Fruit fly (Drosophila melanogaster) whole organism, prepupa: Measurements from ENCODE around the gene CG15822.

Experiments used
- CG10631 ChIP-seq: fragments of 200-800 bp; sonication (Bioruptor generic); optimal IDR thresholded peaks from 2 replicates; lab custom pipeline; 2016; ENCODE audit warnings: missing biosample characterization, missing genetic modification characterization
- CG10669 ChIP-seq: fragments of 200-800 bp; sonication (Bioruptor generic); optimal IDR thresholded peaks from 3 replicates; lab custom pipeline; 2018; ENCODE audit warnings: missing biosample characterization, mild to moderate bottlenecking, missing genetic modification characterization, moderate library complexity
- CG11294 ChIP-seq: fragments of 200-800 bp; sonication (Bioruptor generic); IDR thresholded peaks from 2 replicates; pipeline ENCODE4 v1.3.6; 2022; ENCODE audit warnings: missing biosample characterization, missing genetic modification characterization
- CG11762 ChIP-seq: fragments of 200-800 bp; sonication (Bioruptor generic); optimal IDR thresholded peaks from 3 replicates; lab custom pipeline; 2016; ENCODE audit warnings: missing biosample characterization, missing genetic modification characterization; ENCODE audit not compliant: insufficient read depth
- CG11902 ChIP-seq: fragments of 200-800 bp; sonication (Bioruptor generic); optimal IDR thresholded peaks from 3 replicates; lab custom pipeline; 2016; ENCODE audit warnings: missing biosample characterization, missing genetic modification characterization
- CG15336 ChIP-seq: fragments of 200-800 bp; sonication (Bioruptor generic); IDR thresholded peaks from 2 replicates; pipeline ENCODE4 v1.3.6; 2022; ENCODE audit warnings: missing biosample characterization, missing genetic modification characterization
- CG1621 ChIP-seq: fragments of 200-800 bp; sonication (Bioruptor generic); optimal IDR thresholded peaks from 3 replicates; lab custom pipeline; 2018; ENCODE audit warnings: missing biosample characterization, mild to moderate bottlenecking, missing genetic modification characterization
- CG16779 ChIP-seq: fragments of 200-800 bp; sonication (Bioruptor generic); optimal IDR thresholded peaks from 3 replicates; lab custom pipeline; 2017; ENCODE audit warnings: missing biosample characterization, mild to moderate bottlenecking, missing genetic modification characterization
- CG3032 ChIP-seq: fragments of 200-800 bp; optimal IDR thresholded peaks from 2 replicates; lab custom pipeline; 2019; ENCODE audit warnings: missing biosample characterization, mild to moderate bottlenecking, missing genetic modification characterization, moderate library complexity
- CG31627 ChIP-seq: fragments of 200-800 bp; sonication (Bioruptor generic); optimal IDR thresholded peaks from 3 replicates; lab custom pipeline; 2016; ENCODE audit warnings: missing biosample characterization, missing genetic modification characterization
- CG34406 ChIP-seq: fragments of 200-800 bp; sonication (Bioruptor generic); optimal IDR thresholded peaks from 3 replicates; lab custom pipeline; 2016; ENCODE audit warnings: missing biosample characterization, missing genetic modification characterization
- CG3919 ChIP-seq: fragments of 200-800 bp; sonication (Bioruptor generic); optimal IDR thresholded peaks from 3 replicates; lab custom pipeline; 2016; ENCODE audit warnings: missing biosample characterization, missing genetic modification characterization
- CG4318 ChIP-seq: fragments of 200-800 bp; sonication (Bioruptor generic); optimal IDR thresholded peaks from 3 replicates; lab custom pipeline; 2017; ENCODE audit warnings: missing biosample characterization, mild to moderate bottlenecking, missing genetic modification characterization
- CG6163 ChIP-seq: fragments of 200-800 bp; sonication (Bioruptor generic); IDR thresholded peaks from 3 replicates; pipeline ENCODE4 v1.3.6; 2022; ENCODE audit warnings: missing biosample characterization, missing genetic modification characterization
- CG6792 ChIP-seq: fragments of 200-800 bp; sonication (Bioruptor generic); optimal IDR thresholded peaks from 3 replicates; lab custom pipeline; 2016; ENCODE audit warnings: missing biosample characterization, missing genetic modification characterization
- CG6854 ChIP-seq: fragments of 200-800 bp; sonication (Bioruptor generic); optimal IDR thresholded peaks from 2 replicates; lab custom pipeline; 2017; ENCODE audit warnings: missing biosample characterization, mild to moderate bottlenecking, missing genetic modification characterization
- CG8119 ChIP-seq: fragments of 200-800 bp; sonication (Bioruptor generic); IDR thresholded peaks from 3 replicates; pipeline ENCODE4 v1.3.6; 2022; ENCODE audit warnings: missing biosample characterization, missing genetic modification characterization
- CG8319 ChIP-seq: fragments of 200-800 bp; sonication (Bioruptor generic); optimal IDR thresholded peaks from 3 replicates; lab custom pipeline; 2016; ENCODE audit warnings: missing biosample characterization, missing genetic modification characterization
- CG8632 ChIP-seq: fragments of 200-800 bp; sonication (Bioruptor generic); optimal IDR thresholded peaks from 3 replicates; lab custom pipeline; 2016; ENCODE audit warnings: missing biosample characterization, missing genetic modification characterization
- Eip75B ChIP-seq: fragments of 200-800 bp; sonication (Bioruptor generic); optimal IDR thresholded peaks from 3 replicates; lab custom pipeline; 2016; ENCODE audit warnings: missing biosample characterization, missing genetic modification characterization
- Ets21C ChIP-seq: fragments of 200-800 bp; sonication (Bioruptor generic); optimal IDR thresholded peaks from 3 replicates; lab custom pipeline; 2016; ENCODE audit warnings: missing biosample characterization, missing genetic modification characterization
- Ets96B ChIP-seq: fragments of 200-800 bp; optimal IDR thresholded peaks from 2 replicates; lab custom pipeline; 2019; ENCODE audit warnings: missing biosample characterization, mild to moderate bottlenecking, missing genetic modification characterization, moderate library complexity
- Gug ChIP-seq: fragments of 200-800 bp; sonication (Bioruptor generic); IDR thresholded peaks from 2 replicates; pipeline ENCODE4 v1.3.6; 2022; ENCODE audit warnings: missing biosample characterization, missing genetic modification characterization
- Hr38 ChIP-seq: sonication (Bioruptor generic); optimal IDR thresholded peaks from 2 replicates; lab custom pipeline; 2016; ENCODE audit warnings: missing biosample characterization, missing genetic modification characterization
- Hr39 ChIP-seq: fragments of 200-800 bp; sonication (Bioruptor generic); optimal IDR thresholded peaks from 2 replicates; lab custom pipeline; 2016; ENCODE audit warnings: missing biosample characterization, missing genetic modification characterization
- Hr4 ChIP-seq: fragments of 200-800 bp; sonication (Bioruptor generic); optimal IDR thresholded peaks from 3 replicates; lab custom pipeline; 2016; ENCODE audit warnings: missing biosample characterization, missing genetic modification characterization
- OdsH ChIP-seq: fragments of 200-800 bp; sonication (Bioruptor generic); optimal IDR thresholded peaks from 3 replicates; lab custom pipeline; 2016; ENCODE audit warnings: missing biosample characterization, missing genetic modification characterization
- Smox ChIP-seq: fragments of 200-800 bp; sonication (Bioruptor generic); optimal IDR thresholded peaks from 3 replicates; lab custom pipeline; 2016; ENCODE audit warnings: missing biosample characterization, missing genetic modification characterization
- Sox102F ChIP-seq: fragments of 200-800 bp; sonication (Bioruptor generic); optimal IDR thresholded peaks from 2 replicates; lab custom pipeline; 2016; ENCODE audit warnings: missing biosample characterization, mild to moderate bottlenecking, missing genetic modification characterization
- achi ChIP-seq: fragments of 200-800 bp; sonication (Bioruptor generic); optimal IDR thresholded peaks from 3 replicates; lab custom pipeline; 2016; ENCODE audit warnings: missing biosample characterization, missing genetic modification characterization
- acj6 ChIP-seq: fragments of 200-800 bp; sonication (Bioruptor generic); optimal IDR thresholded peaks from 3 replicates; lab custom pipeline; 2016; ENCODE audit warnings: missing biosample characterization, missing genetic modification characterization
- dac ChIP-seq: fragments of 200-800 bp; sonication (Bioruptor generic); optimal IDR thresholded peaks from 2 replicates; lab custom pipeline; 2017; ENCODE audit warnings: missing biosample characterization, mild to moderate bottlenecking, missing genetic modification characterization
- dsx ChIP-seq: fragments of 200-800 bp; optimal IDR thresholded peaks from 3 replicates; lab custom pipeline; 2019; ENCODE audit warnings: missing biosample characterization, mild to moderate bottlenecking, missing genetic modification characterization, moderate library complexity; ENCODE audit not compliant: poor library complexity, severe bottlenecking
- fd59A ChIP-seq: fragments of 200-800 bp; sonication (Bioruptor generic); optimal IDR thresholded peaks from 2 replicates; lab custom pipeline; 2017; ENCODE audit warnings: missing biosample characterization, mild to moderate bottlenecking, missing genetic modification characterization, missing genetic modification reagents
- fd85E ChIP-seq: fragments of 200-800 bp; sonication (Bioruptor generic); optimal IDR thresholded peaks from 3 replicates; lab custom pipeline; 2016; ENCODE audit warnings: missing biosample characterization, missing genetic modification characterization
- fkh ChIP-seq: fragments of 200-800 bp; sonication (Bioruptor generic); optimal IDR thresholded peaks from 3 replicates; lab custom pipeline; 2017; ENCODE audit warnings: missing biosample characterization, mild to moderate bottlenecking, missing genetic modification characterization, moderate library complexity
- lz ChIP-seq: fragments of 200-800 bp; sonication (Bioruptor generic); optimal IDR thresholded peaks from 3 replicates; lab custom pipeline; 2016; ENCODE audit warnings: missing biosample characterization, missing genetic modification characterization
- net ChIP-seq: fragments of 200-800 bp; sonication (Bioruptor generic); optimal IDR thresholded peaks from 3 replicates; lab custom pipeline; 2016; ENCODE audit warnings: missing biosample characterization, missing genetic modification characterization
- salr ChIP-seq, 2 experiments: fragments of 200-800 bp; sonication (Bioruptor generic); optimal IDR thresholded peaks; 3 replicates each; lab custom pipeline; 2016 to 2018; ENCODE audit warnings: missing biosample characterization in 2 of 2, missing genetic modification characterization in 2 of 2, mild to moderate bottlenecking in 1 of 2
- ss ChIP-seq, 2 experiments: fragments of 200-800 bp; sonication (Bioruptor generic); optimal IDR thresholded peaks; 2 replicates in 1 of 2; 3 replicates in 1 of 2; lab custom pipeline; 2017 to 2018; ENCODE audit warnings: mild to moderate bottlenecking in 2 of 2, missing biosample characterization in 2 of 2, missing genetic modification characterization in 2 of 2, moderate library complexity in 1 of 2
- svp ChIP-seq: fragments of 200-800 bp; sonication (Bioruptor generic); peaks from one replicate; lab custom pipeline; 2016; ENCODE audit warnings: missing biosample characterization, missing genetic modification characterization
- topi ChIP-seq: fragments of 200-800 bp; sonication (Bioruptor generic); optimal IDR thresholded peaks from 3 replicates; lab custom pipeline; 2016; ENCODE audit warnings: missing biosample characterization, missing genetic modification characterization
- vri ChIP-seq: fragments of 200-800 bp; sonication (Bioruptor generic); optimal IDR thresholded peaks from 3 replicates; lab custom pipeline; 2016; ENCODE audit warnings: missing biosample characterization, mild to moderate bottlenecking, missing genetic modification characterization

The CG15822 gene

DNA sequence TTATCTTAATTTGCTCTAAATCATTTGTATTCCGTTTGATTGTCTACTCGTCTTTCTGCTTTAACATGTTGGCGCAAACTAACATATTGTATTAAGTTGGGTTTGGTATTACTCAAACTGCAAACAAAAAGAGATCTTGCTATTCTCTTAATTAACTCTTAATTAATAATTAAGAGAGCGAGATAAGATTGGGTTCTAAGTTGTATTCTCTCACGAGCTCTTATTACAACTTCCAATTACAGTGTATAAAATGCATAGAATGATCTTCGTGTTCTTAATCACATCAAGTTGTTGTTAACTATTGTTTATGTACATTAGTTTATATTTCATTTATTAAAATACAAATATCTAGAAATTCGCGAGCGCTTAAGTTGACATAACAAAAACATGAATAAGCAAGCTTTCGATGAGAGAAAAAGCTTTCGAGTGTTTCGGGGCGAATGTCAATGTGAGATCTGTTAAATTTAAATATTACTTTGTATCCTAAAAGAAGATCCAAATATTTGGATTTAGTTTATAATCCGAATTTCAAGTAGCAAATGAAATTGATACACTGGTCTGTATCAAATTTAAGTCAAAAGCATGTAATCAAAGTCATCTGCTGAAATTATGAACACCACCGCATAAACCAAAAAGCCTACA lies 7.3 kb upstream of the CG15822 start, which contains the start of gene CG5704:
Gene CG5704 (minus strand): TSS at position 87 of the 642 bp plus-strand sequence.
- TF ChIP-seq dsx (GFP tag; lab: Kevin White, UChicago) (peak; percentile 91), ss (GFP tag; optimal IDR thresholded peaks at IDR 0.05; lab: Kevin White, UChicago) (no peak), CG34406 (GFP tag; lab: Kevin White, UChicago) (no peak), CG11762 (GFP tag; lab: Kevin White, UChicago) (no peak), Gug (GFP tag; lab: Robert Waterston, UW) (no peak), fkh (GFP tag; lab: Kevin White, UChicago) (peak; percentile 37), CG11294 (GFP tag; lab: Robert Waterston, UW) (no peak), OdsH (no peak)

DNA sequence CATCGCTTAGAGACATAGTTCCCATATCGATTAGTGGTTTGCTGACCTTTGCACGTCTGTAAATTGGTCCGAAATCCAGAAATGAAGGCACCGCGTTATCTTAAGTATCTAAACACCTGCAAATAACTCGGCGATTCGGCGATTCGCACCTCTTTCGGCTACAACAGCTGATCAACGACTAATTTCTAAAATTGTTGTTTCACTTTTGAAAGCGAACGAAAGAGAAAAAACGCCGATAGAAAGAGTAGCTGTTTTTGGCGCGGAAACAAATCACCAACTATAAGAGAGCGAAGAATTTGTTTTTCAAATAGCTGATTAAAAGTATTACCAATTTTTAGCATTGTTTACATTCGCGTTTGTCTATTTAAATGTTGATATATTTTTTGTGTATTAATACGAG lies 5.3 kb upstream of the CG15822 start, which contains the start of gene CG15879:
Gene CG15879 (minus strand): TSS at position 155 of the 400 bp plus-strand sequence.
- TF ChIP-seq salr (GFP tag; optimal IDR thresholded peaks at IDR 0.05; lab: Kevin White, UChicago) (no peak), CG3032 (tag; lab: Kevin White, UChicago) (no peak), CG11902 (GFP tag; lab: Kevin White, UChicago) (no peak), CG16779 (no peak), achi (GFP tag; lab: Kevin White, UChicago) (no peak), fd59A (GFP tag; lab: Kevin White, UChicago) (no peak), CG3919 (GFP tag; lab: Kevin White, UChicago) (no peak), net (GFP tag; lab: Kevin White, UChicago) (no peak), Hr4 (GFP tag; lab: Kevin White, UChicago) (no peak), lz (GFP tag; lab: Kevin White, UChicago) (no peak), fkh (GFP tag; lab: Kevin White, UChicago) (no peak), ss (GFP tag; optimal IDR thresholded peaks at IDR 0.05; lab: Kevin White, UChicago) (no peak), CG4318 (no peak), CG10669 (GFP tag; lab: Kevin White, UChicago) (no peak), topi (no peak), Hr38 (GFP tag; lab: Kevin White, UChicago) (no peak), acj6 (GFP tag; lab: Kevin White, UChicago) (no peak), dac (GFP tag; lab: Kevin White, UChicago) (no peak), Eip75B (GFP tag; lab: Kevin White, UChicago) (no peak), Ets21C (GFP tag; lab: Kevin White, UChicago) (no peak)

DNA sequence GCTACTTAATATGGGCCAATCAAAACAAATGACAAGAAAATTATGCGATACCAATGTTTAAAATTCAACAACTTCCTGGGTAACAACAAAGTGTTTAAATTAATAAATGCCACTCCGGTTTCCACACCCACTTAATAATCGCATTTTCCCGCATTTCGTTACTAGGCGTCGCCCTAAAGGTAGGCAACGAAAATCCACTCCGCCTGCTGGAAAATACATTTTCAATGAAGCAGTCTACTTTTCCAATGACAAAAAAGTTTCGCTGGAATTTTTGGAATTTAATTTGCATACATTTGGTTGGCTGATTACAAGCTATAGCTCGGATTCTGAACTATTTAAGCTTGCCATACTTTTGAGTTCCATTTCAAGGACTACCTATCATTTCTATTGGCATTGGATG lies 3.1 kb upstream of the CG15822 start:
- TF ChIP-seq CG6854 (GFP tag; lab: Kevin White, UChicago) (no peak), CG10631 (GFP tag; lab: Kevin White, UChicago) (no peak), CG34406 (GFP tag; lab: Kevin White, UChicago) (no peak), topi (no peak), Hr38 (GFP tag; lab: Kevin White, UChicago) (no peak), vri (GFP tag; lab: Kevin White, UChicago) (no peak), CG8319 (GFP tag; lab: Kevin White, UChicago) (no peak), CG11902 (GFP tag; lab: Kevin White, UChicago) (no peak), CG15336 (GFP tag; lab: Robert Waterston, UW) (no peak), CG3032 (tag; lab: Kevin White, UChicago) (no peak), Smox (GFP tag; lab: Kevin White, UChicago) (no peak), CG11294 (GFP tag; lab: Robert Waterston, UW) (no peak), Hr39 (GFP tag; lab: Kevin White, UChicago) (no peak), dac (GFP tag; lab: Kevin White, UChicago) (no peak)

DNA sequence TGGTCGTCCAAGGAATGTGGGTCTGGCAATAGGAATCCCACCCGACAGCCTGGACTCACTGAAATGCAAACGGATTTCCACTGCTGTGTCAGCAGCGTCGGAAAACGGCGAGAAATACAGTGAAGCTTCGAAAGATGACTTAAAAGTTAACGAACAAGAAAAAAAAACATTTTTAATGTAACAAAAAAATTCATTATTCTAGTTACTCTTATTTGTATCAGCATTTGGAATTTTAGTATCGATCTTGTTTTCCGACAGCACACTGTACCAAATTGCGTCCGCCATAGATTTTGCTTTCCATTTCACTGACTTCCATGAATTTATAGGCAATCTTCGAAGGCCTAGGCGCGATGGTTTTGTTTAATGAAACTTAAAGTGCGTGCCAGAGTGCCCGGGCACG lies 1.1 kb upstream of the CG15822 start:
- no peak for TF ChIP-seq fd85E
- no peak for TF ChIP-seq Gug (GFP tag; lab: Robert Waterston, UW)
- no peak for TF ChIP-seq Sox102F (GFP tag; lab: Kevin White, UChicago)
- TF ChIP-seq CG6163 (GFP tag; lab: Robert Waterston, UW) = no peak; the same call in 2 of the 3 replicates
- no peak for TF ChIP-seq Ets96B (tag; lab: Kevin White, UChicago)
- TF ChIP-seq CG6792 (GFP tag; lab: Kevin White, UChicago) = no peak
- TF ChIP-seq CG11762 (GFP tag; lab: Kevin White, UChicago) = no peak
- TF ChIP-seq Hr4 (GFP tag; lab: Kevin White, UChicago) = peak; percentile 60
- no peak for TF ChIP-seq CG3919 (GFP tag; lab: Kevin White, UChicago)
- TF ChIP-seq CG1621 (tag; lab: Kevin White, UChicago) = no peak
- TF ChIP-seq svp (GFP tag; lab: Kevin White, UChicago) = peak; percentile 25
- TF ChIP-seq CG15336 (GFP tag; lab: Robert Waterston, UW) = peak; percentile 57
- no peak for TF ChIP-seq CG11294 (GFP tag; lab: Robert Waterston, UW)
- TF ChIP-seq CG8119 (GFP tag; lab: Robert Waterston, UW) = peak; percentile 37; the same call in 1 of the 3 replicates
- no peak for TF ChIP-seq CG8632 (GFP tag; lab: Kevin White, UChicago)
- TF ChIP-seq CG31627 = peak; percentile 3
- TF ChIP-seq CG10669 (GFP tag; lab: Kevin White, UChicago) = peak; percentile 12
- TF ChIP-seq ss (GFP tag; optimal IDR thresholded peaks at IDR 0.05; lab: Kevin White, UChicago) = no peak
